Worm (Caenorhabditis elegans): ENCODE results near the gene Y39B6A.27.
A peak's percentile ranks its signal among the peaks of the same experiment; 100 is the strongest.

Gene Y39B6A.27

ce11 chrV:19063326-19063725 is 31.8 kb downstream of the Y39B6A.27 start:
- TF ChIP-seq tab-1 (GFP tag; IDR thresholded peaks at IDR 0.05) (no peak), ztf-29 (GFP tag; IDR thresholded peaks at IDR 0.05) (no peak), T22C8.4 (GFP tag; IDR thresholded peaks at IDR 0.05) (peak; percentile 44; the same call in 1 of the 2 replicates)

DNA sequence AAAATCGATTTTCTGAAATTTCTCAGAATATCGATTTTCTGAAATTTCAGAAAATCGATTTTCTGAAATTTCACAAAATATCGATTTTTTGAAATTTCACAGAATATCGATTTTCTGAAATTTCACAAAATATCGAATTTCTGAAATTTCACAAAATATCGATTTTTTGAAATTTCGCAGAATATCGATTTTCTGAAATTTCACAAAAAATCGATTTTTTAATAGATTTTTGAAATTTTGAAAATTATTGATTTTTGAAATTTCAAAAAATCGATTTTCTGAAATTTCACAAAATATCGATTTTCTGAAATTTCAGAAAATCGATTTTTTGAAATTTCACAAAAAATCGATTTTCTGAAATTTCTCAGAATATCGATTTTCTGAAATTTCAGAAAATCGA is 34.4 kb downstream of the Y39B6A.27 start:
- peak; percentile 66 for TF ChIP-seq T22C8.4 (GFP tag; IDR thresholded peaks at IDR 0.05)

- 0 out of 2 replicates have a peak, but pooled peaks have one; percentile 7 for TF ChIP-seq T22C8.4 (GFP tag; IDR thresholded peaks at IDR 0.05)
- no peak for TF ChIP-seq ztf-23 (GFP tag; IDR thresholded peaks at IDR 0.05)
- TF ChIP-seq med-1 (GFP tag; optimal IDR thresholded peaks at IDR 0.05; ENCODE audit: insufficient read depth): no peak
- no peak for TF ChIP-seq klf-2 (GFP tag; conservative IDR thresholded peaks at IDR 0.05)
These were observed 37.3 kb downstream of the Y39B6A.27 start for ce11 chrV:19068888-19069287.

DNA sequence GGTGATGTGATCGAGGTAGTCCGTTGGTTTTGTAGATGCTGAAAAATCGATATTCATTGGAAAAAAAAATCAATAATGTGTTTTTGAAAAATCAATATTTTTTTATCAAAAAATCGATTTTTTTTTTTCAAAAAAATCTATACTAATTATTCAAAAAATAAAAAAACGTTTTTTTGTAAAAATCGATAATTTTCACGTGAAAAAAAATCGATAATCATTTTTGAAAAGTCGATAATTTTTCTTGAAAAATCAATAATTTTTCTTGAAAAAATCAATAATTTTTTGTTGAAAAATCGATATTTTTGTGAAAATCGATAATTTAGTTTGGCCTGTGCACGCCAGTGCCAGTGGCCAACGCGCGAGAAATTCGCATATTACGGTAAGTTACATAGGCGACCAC is 41.6 kb downstream of the Y39B6A.27 start:
- TF ChIP-seq T22C8.4 (GFP tag; IDR thresholded peaks at IDR 0.05): peak; percentile 85
- TF ChIP-seq ztf-29 (GFP tag; IDR thresholded peaks at IDR 0.05): no peak

- peak; percentile 92 for TF ChIP-seq T22C8.4 (GFP tag; IDR thresholded peaks at IDR 0.05)
These were observed 43.6 kb downstream of the Y39B6A.27 start for ce11 chrV:19075157-19075556.

DNA sequence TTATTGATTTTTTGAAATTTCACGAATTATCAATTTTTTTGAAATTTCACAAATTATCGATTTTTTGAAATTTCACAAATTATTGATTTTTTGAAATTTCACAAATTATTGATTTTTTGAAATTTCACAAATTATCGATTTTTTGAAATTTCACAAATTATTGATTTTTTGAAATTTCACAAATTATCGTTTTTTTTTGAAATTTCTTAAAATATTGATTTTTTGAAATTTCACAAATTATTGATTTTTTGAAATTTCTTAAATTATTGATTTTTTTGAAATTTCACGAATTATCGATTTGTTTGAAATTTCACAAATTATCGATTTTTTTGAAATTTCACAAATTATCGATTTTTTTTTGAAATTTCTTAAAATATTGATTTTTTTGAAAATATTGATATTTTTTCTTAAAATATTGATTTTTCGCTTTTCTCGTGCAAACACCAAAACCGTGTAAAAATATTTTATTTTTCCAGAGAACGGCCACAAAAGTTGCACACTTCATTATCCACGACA is 44.6 kb downstream of the Y39B6A.27 start:
- TF ChIP-seq T22C8.4 (GFP tag; IDR thresholded peaks at IDR 0.05): peak; percentile 92

- TF ChIP-seq T22C8.4 (GFP tag; IDR thresholded peaks at IDR 0.05) (peak; percentile 6; the same call in 1 of the 2 replicates), med-1 (GFP tag; optimal IDR thresholded peaks at IDR 0.05; ENCODE audit: insufficient read depth) (no peak)
These were observed 45.3 kb downstream of the Y39B6A.27 start for ce11 chrV:19076835-19077234.

- TF ChIP-seq ztf-23 (GFP tag; IDR thresholded peaks at IDR 0.05): no peak
- no peak for TF ChIP-seq ztf-29 (GFP tag; IDR thresholded peaks at IDR 0.05)
- no peak for TF ChIP-seq klf-2 (GFP tag; conservative IDR thresholded peaks at IDR 0.05)
- TF ChIP-seq T22C8.4 (GFP tag; IDR thresholded peaks at IDR 0.05): no peak
- TF ChIP-seq ref-1 (GFP tag; conservative IDR thresholded peaks at IDR 0.05): no peak
- TF ChIP-seq cog-1 (tag; optimal IDR thresholded peaks at IDR 0.05): no peak
- TF ChIP-seq med-1 (GFP tag; optimal IDR thresholded peaks at IDR 0.05; ENCODE audit: insufficient read depth): no peak
These were observed 51.0 kb downstream of the Y39B6A.27 start, which contains the start of gene nhr-95 for ce11 chrV:19082541-19082940. Gene nhr-95, minus strand, starts transcription at chrV:19082641.

- TF ChIP-seq cog-1 (tag; optimal IDR thresholded peaks at IDR 0.05): no peak
- TF ChIP-seq tab-1 (GFP tag; IDR thresholded peaks at IDR 0.05): no peak
- no peak for TF ChIP-seq klf-2 (GFP tag; conservative IDR thresholded peaks at IDR 0.05)
- no peak for TF ChIP-seq ztf-29 (GFP tag; IDR thresholded peaks at IDR 0.05)
- TF ChIP-seq med-1 (GFP tag; optimal IDR thresholded peaks at IDR 0.05; ENCODE audit: insufficient read depth): no peak
- TF ChIP-seq ref-1 (GFP tag; conservative IDR thresholded peaks at IDR 0.05): no peak
- TF ChIP-seq flt-1 (GFP tag; IDR thresholded peaks at IDR 0.05): no peak
- TF ChIP-seq ztf-23 (GFP tag; IDR thresholded peaks at IDR 0.05): no peak
- no peak for TF ChIP-seq T22C8.4 (GFP tag; IDR thresholded peaks at IDR 0.05)
These were observed 52.2 kb downstream of the Y39B6A.27 start for ce11 chrV:19083789-19084188.

All from whole organism, midembryonic.